Comparison of ENCODE assay signal across 7 worm cellular contexts in the genomic region with DNA sequence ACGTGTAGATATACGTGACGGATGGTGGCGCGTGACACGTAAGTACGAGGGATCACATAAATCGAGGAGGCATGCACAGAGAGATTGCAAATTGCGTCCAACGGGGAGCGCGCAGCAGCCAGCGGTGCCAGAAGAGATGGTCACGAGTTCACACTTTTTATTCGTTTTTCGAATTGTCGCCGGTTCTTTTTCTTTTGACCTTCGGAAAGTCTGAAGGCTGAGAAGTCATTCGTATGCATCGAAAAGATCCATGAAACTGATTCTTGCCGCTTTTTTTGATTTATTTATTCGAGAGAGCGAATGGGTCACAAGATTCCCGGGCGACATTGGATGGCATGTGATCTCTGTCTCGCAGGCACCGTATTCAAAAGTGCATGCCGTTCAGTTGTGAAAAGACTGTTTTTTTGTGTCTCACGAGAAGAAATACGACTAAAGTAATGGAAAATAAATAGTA.
TF ChIP-seq lines count a peak whose summit lies in the region.

No protein-coding gene starts in this region.

TF ChIP-seq in whole organism, L1 larva, 84 proteins besides CTCF, POLR2A, EP300 and RAD21 (continues in another document):
- TF ChIP-seq ets-5 (GFP tag; IDR thresholded peaks at IDR 0.05; lab: Robert Waterston, UW), result no peak
- TF ChIP-seq dsc-1 (tag; optimal IDR thresholded peaks at IDR 0.05; lab: Kevin White, UChicago), result peak; percentile 70
- TF ChIP-seq fkh-4 (tag; optimal IDR thresholded peaks at IDR 0.05; lab: Kevin White, UChicago; ENCODE audit: borderline replicate concordance), result no peak
- TF ChIP-seq ceh-8 (GFP tag; optimal IDR thresholded peaks at IDR 0.05; lab: Kevin White, UChicago), result no peak
- TF ChIP-seq nhr-20 (tag; optimal IDR thresholded peaks at IDR 0.05; lab: Kevin White, UChicago), result peak; percentile 95
- no peak for TF ChIP-seq unc-98 (GFP tag; IDR thresholded peaks at IDR 0.05; lab: Robert Waterston, UW)
- peak; percentile 61 for TF ChIP-seq nhr-11 (tag; optimal IDR thresholded peaks at IDR 0.05; lab: Kevin White, UChicago)
- TF ChIP-seq swsn-7 (tag; optimal IDR thresholded peaks at IDR 0.05; lab: Kevin White, UChicago), result peak; percentile 83
- no peak for TF ChIP-seq sptf-1 (tag; optimal IDR thresholded peaks at IDR 0.05; lab: Kevin White, UChicago)
- TF ChIP-seq pax-3 (tag; optimal IDR thresholded peaks at IDR 0.05; lab: Kevin White, UChicago), result peak; percentile 77
- no peak for TF ChIP-seq ceh-90 (tag; optimal IDR thresholded peaks at IDR 0.05; lab: Kevin White, UChicago)
- no peak for TF ChIP-seq nhr-84 (tag; optimal IDR thresholded peaks at IDR 0.05; lab: Kevin White, UChicago)

TF ChIP-seq in whole organism, L2 larva, 48 proteins besides CTCF, POLR2A, EP300 and RAD21 (continues in another document):
- TF ChIP-seq elt-3 (tag; optimal IDR thresholded peaks at IDR 0.05; lab: Kevin White, UChicago) (no peak), ztf-1 (GFP tag; conservative IDR thresholded peaks at IDR 0.05; lab: Robert Waterston, UW) (no peak), unc-55 (GFP tag; optimal IDR thresholded peaks at IDR 0.05; lab: Kevin White, UChicago) (no peak), nhr-12 (tag; optimal IDR thresholded peaks at IDR 0.05; lab: Kevin White, UChicago) (no peak), nhr-25 (tag; optimal IDR thresholded peaks at IDR 0.05; lab: Kevin White, UChicago) (peak; percentile 85), mdl-1 (tag; optimal IDR thresholded peaks at IDR 0.05; lab: Kevin White, UChicago) (peak in 1 of 2 experiments; percentile 7), ceh-16 (tag; optimal IDR thresholded peaks at IDR 0.05; lab: Kevin White, UChicago) (no peak), alr-1 (tag; optimal IDR thresholded peaks at IDR 0.05; lab: Kevin White, UChicago) (no peak), lin-39 (tag; optimal IDR thresholded peaks at IDR 0.05; lab: Kevin White, UChicago) (no peak), lin-11 (tag; optimal IDR thresholded peaks at IDR 0.05; lab: Kevin White, UChicago) (peak; percentile 16), mbf-1 (tag; optimal IDR thresholded peaks at IDR 0.05; lab: Kevin White, UChicago) (no peak), C34F6.9 (tag; optimal IDR thresholded peaks at IDR 0.05; lab: Kevin White, UChicago) (peak; percentile 86), unc-62 (GFP tag; optimal IDR thresholded peaks at IDR 0.05; lab: Kevin White, UChicago) (no peak)

TF ChIP-seq in whole organism, L3 larva, 47 proteins besides CTCF, POLR2A, EP300 and RAD21 (continues in another document):
- TF ChIP-seq nhr-25 (tag; optimal IDR thresholded peaks at IDR 0.05; lab: Kevin White, UChicago) (peak; percentile 82), jun-1 (tag; optimal IDR thresholded peaks at IDR 0.05; lab: Kevin White, UChicago) (peak; percentile 24), lin-15B (tag; optimal IDR thresholded peaks at IDR 0.05; lab: Kevin White, UChicago) (peak; percentile 67), egl-5 (tag; optimal IDR thresholded peaks at IDR 0.05; lab: Kevin White, UChicago) (peak; percentile 68), snpc-4 (tag; optimal IDR thresholded peaks at IDR 0.05; lab: Kevin White, UChicago) (no peak), ceh-28 (tag; optimal IDR thresholded peaks at IDR 0.05; lab: Kevin White, UChicago) (no peak), elt-1 (tag; optimal IDR thresholded peaks at IDR 0.05; lab: Kevin White, UChicago) (peak; percentile 70), lin-39 (tag; optimal IDR thresholded peaks at IDR 0.05; lab: Kevin White, UChicago) (peak; percentile 66), nhr-237 (tag; optimal IDR thresholded peaks at IDR 0.05; lab: Kevin White, UChicago) (no peak), hmg-11 (tag; optimal IDR thresholded peaks at IDR 0.05; lab: Kevin White, UChicago) (no peak), R02D3.7 (tag; optimal IDR thresholded peaks at IDR 0.05; lab: Kevin White, UChicago) (no peak), egl-27 (tag; optimal IDR thresholded peaks at IDR 0.05; lab: Kevin White, UChicago) (no peak), daf-12 (tag; optimal IDR thresholded peaks at IDR 0.05; lab: Kevin White, UChicago) (no peak)

TF ChIP-seq in whole organism, L4 larva, 104 proteins besides CTCF, POLR2A, EP300 and RAD21 (continues in another document):
- peak; percentile 73 for TF ChIP-seq nhr-11 (tag; optimal IDR thresholded peaks at IDR 0.05; lab: Kevin White, UChicago)
- TF ChIP-seq dmd-6 (GFP tag; IDR thresholded peaks at IDR 0.05; lab: Robert Waterston, UW), result no peak
- TF ChIP-seq mes-2 (tag; optimal IDR thresholded peaks at IDR 0.05; lab: Kevin White, UChicago; ENCODE audit: poor library complexity, severe bottlenecking), result peak; percentile 15
- TF ChIP-seq mdl-1 (tag; optimal IDR thresholded peaks at IDR 0.05; lab: Kevin White, UChicago), result peak in 1 of 2 experiments; percentile 84
- no peak for TF ChIP-seq ZK546.5 (tag; optimal IDR thresholded peaks at IDR 0.05; lab: Kevin White, UChicago)
- peak; percentile 99 for TF ChIP-seq aha-1 (tag; lab: Kevin White, UChicago)
- peak in 1 of 2 experiments; percentile 77 for TF ChIP-seq hif-1 (tag; optimal IDR thresholded peaks at IDR 0.05; lab: Kevin White, UChicago)
- TF ChIP-seq rbr-2 (tag; optimal IDR thresholded peaks at IDR 0.05; lab: Kevin White, UChicago), result peak; percentile 40
- peak; percentile 70; the same call in 1 of the 2 replicates for TF ChIP-seq hmg-1.1 (GFP tag; IDR thresholded peaks at IDR 0.05; lab: Robert Waterston, UW)
- no peak for TF ChIP-seq snpc-4 (tag; optimal IDR thresholded peaks at IDR 0.05; lab: Kevin White, UChicago)
- TF ChIP-seq nhr-102 (tag; optimal IDR thresholded peaks at IDR 0.05; lab: Kevin White, UChicago), result no peak
- TF ChIP-seq duxl-1 (tag; optimal IDR thresholded peaks at IDR 0.05; lab: Kevin White, UChicago; ENCODE audit: poor library complexity), result peak; percentile 44
- TF ChIP-seq egl-27 (tag; optimal IDR thresholded peaks at IDR 0.05; lab: Kevin White, UChicago), result no peak

TF ChIP-seq in whole organism, late embryonic, 69 proteins besides CTCF, POLR2A, EP300 and RAD21 (continues in another document):
- TF ChIP-seq ref-2 (tag; optimal IDR thresholded peaks at IDR 0.05; lab: Kevin White, UChicago) (peak; percentile 34), elt-4 (tag; optimal IDR thresholded peaks at IDR 0.05; lab: Kevin White, UChicago) (no peak), Y22D7AL.16 (tag; optimal IDR thresholded peaks at IDR 0.05; lab: Kevin White, UChicago) (no peak), pat-9 (tag; optimal IDR thresholded peaks at IDR 0.05; lab: Kevin White, UChicago) (no peak), K09A11.1 (tag; optimal IDR thresholded peaks at IDR 0.05; lab: Kevin White, UChicago; ENCODE audit: insufficient read depth) (no peak), unc-55 (GFP tag; optimal IDR thresholded peaks at IDR 0.05; lab: Kevin White, UChicago) (no peak), nfya-1 (tag; optimal IDR thresholded peaks at IDR 0.05; lab: Kevin White, UChicago) (peak; percentile 24), unc-86 (tag; optimal IDR thresholded peaks at IDR 0.05; lab: Kevin White, UChicago) (no peak), ceh-31 (tag; optimal IDR thresholded peaks at IDR 0.05; lab: Kevin White, UChicago) (no peak), C38D4.7 (GFP tag; optimal IDR thresholded peaks at IDR 0.05; lab: Kevin White, UChicago) (no peak), tbx-2 (tag; optimal IDR thresholded peaks at IDR 0.05; lab: Kevin White, UChicago) (peak; percentile 11), ceh-34 (tag; optimal IDR thresholded peaks at IDR 0.05; lab: Kevin White, UChicago) (no peak), ceh-24 (tag; optimal IDR thresholded peaks at IDR 0.05; lab: Kevin White, UChicago) (no peak), pax-1 (tag; optimal IDR thresholded peaks at IDR 0.05; lab: Kevin White, UChicago) (no peak)

TF ChIP-seq in whole organism, midembryonic, 9 proteins besides CTCF, POLR2A, EP300 and RAD21:
- TF ChIP-seq cog-1 (tag; optimal IDR thresholded peaks at IDR 0.05; lab: Kevin White, UChicago) (no peak), flt-1 (GFP tag; IDR thresholded peaks at IDR 0.05; lab: Robert Waterston, UW) (0 out of 2 replicates have a peak, but pooled peaks have one; percentile 41), ztf-23 (GFP tag; IDR thresholded peaks at IDR 0.05; lab: Robert Waterston, UW) (0 out of 2 replicates have a peak, but pooled peaks have one; percentile 20)

TF ChIP-seq in whole organism, young adult, 124 proteins besides CTCF, POLR2A, EP300 and RAD21 (continues in another document):
- TF ChIP-seq ZK185.1 (tag; optimal IDR thresholded peaks at IDR 0.05; lab: Kevin White, UChicago; ENCODE audit: poor library complexity, severe bottlenecking) (no peak), C06A6.2 (GFP tag; conservative IDR thresholded peaks at IDR 0.05; lab: Robert Waterston, UW) (peak; percentile 48), ztf-22 (GFP tag; optimal IDR thresholded peaks at IDR 0.05; lab: Kevin White, UChicago) (no peak), hrde-1 (tag; optimal IDR thresholded peaks at IDR 0.05; lab: Kevin White, UChicago; ENCODE audit: borderline replicate concordance) (no peak), nfyb-1 (GFP tag; IDR thresholded peaks at IDR 0.05; lab: Robert Waterston, UW) (0 out of 2 replicates have a peak, but pooled peaks have one; percentile 50), F52B5.7 (tag; optimal IDR thresholded peaks at IDR 0.05; lab: Kevin White, UChicago) (peak; percentile 2), rec-8 (tag; optimal IDR thresholded peaks at IDR 0.05; lab: Kevin White, UChicago) (no peak), Y53F4B.3 (GFP tag; IDR thresholded peaks at IDR 0.05; lab: Robert Waterston, UW) (no peak), aptf-3 (GFP tag; IDR thresholded peaks at IDR 0.05; lab: Robert Waterston, UW) (no peak), F57A8.1 (GFP tag; optimal IDR thresholded peaks at IDR 0.05; lab: Kevin White, UChicago) (no peak), tbp1 (GFP tag; optimal IDR thresholded peaks at IDR 0.05; lab: Kevin White, UChicago) (peak; percentile 45), sea-2 (GFP tag; IDR thresholded peaks at IDR 0.05; lab: Robert Waterston, UW) (no peak), lir-1 (GFP tag; conservative IDR thresholded peaks at IDR 0.05; lab: Robert Waterston, UW) (peak; percentile 51; the same call in 1 of the 2 replicates), ztf-28 (GFP tag; IDR thresholded peaks at IDR 0.05; lab: Robert Waterston, UW) (no peak), lin-26 (GFP tag; IDR thresholded peaks at IDR 0.05; lab: Robert Waterston, UW) (peak; percentile 28; the same call in 1 of the 2 replicates), ztf-26 (tag; optimal IDR thresholded peaks at IDR 0.05; lab: Kevin White, UChicago) (peak; percentile 44), somi-1 (GFP tag; optimal IDR thresholded peaks at IDR 0.05; lab: Kevin White, UChicago) (peak; percentile 43), ama-1 (optimal IDR thresholded peaks at IDR 0.05; lab: Kevin White, UChicago) (no peak), ama-1 (GFP tag; optimal IDR thresholded peaks at IDR 0.05; lab: Kevin White, UChicago) (no peak), madf-3 (GFP tag; IDR thresholded peaks at IDR 0.05; lab: Robert Waterston, UW) (no peak), lsl-1 (GFP tag; optimal IDR thresholded peaks at IDR 0.05; lab: Kevin White, UChicago) (no peak), F57C9.4 (tag; optimal IDR thresholded peaks at IDR 0.05; lab: Kevin White, UChicago) (no peak), T26A5.8 (tag; optimal IDR thresholded peaks at IDR 0.05; lab: Kevin White, UChicago) (no peak), akir-1 (GFP tag; optimal IDR thresholded peaks at IDR 0.05; lab: Kevin White, UChicago) (no peak), dox-1 (GFP tag; IDR thresholded peaks at IDR 0.05; lab: Robert Waterston, UW) (peak; percentile 53; the same call in 1 of the 2 replicates)
